Worm (Caenorhabditis elegans) whole organism, early embryonic: ENCODE results near the gene H39E23.3.

ENCODE experiments used
- B0310.2 ChIP-seq: sonication (generic microtip); optimal IDR thresholded peaks from 2 replicates; lab custom pipeline; 2016; ENCODE audit warnings: mild to moderate bottlenecking, missing genetic modification characterization, missing compliant biosample characterization
- F13C5.2 ChIP-seq: sonication (generic microtip); optimal IDR thresholded peaks from 2 replicates; lab custom pipeline; 2017; ENCODE audit warnings: mild to moderate bottlenecking, missing genetic modification characterization, inconsistent platforms, missing compliant biosample characterization
- aly-1 ChIP-seq: sonication (generic microtip); optimal IDR thresholded peaks from 2 replicates; lab custom pipeline; 2016; ENCODE audit warnings: missing genetic modification characterization, missing compliant biosample characterization
- ama-1 ChIP-seq: fragments of 150-350 bp; optimal IDR thresholded peaks from 2 replicates; lab custom pipeline; 2014
- ceh-13 ChIP-seq: fragments of 200-800 bp; sonication (Bioruptor generic); optimal IDR thresholded peaks from 2 replicates; lab custom pipeline; 2018; ENCODE audit warnings: mild to moderate bottlenecking, missing genetic modification characterization, missing compliant biosample characterization
- ceh-36 ChIP-seq: sonication (generic microtip); optimal IDR thresholded peaks from 2 replicates; lab custom pipeline; 2016; ENCODE audit warnings: missing genetic modification characterization, inconsistent platforms, missing compliant biosample characterization
- ets-7 ChIP-seq: sonication (generic microtip); optimal IDR thresholded peaks from 2 replicates; lab custom pipeline; 2016; ENCODE audit warnings: missing genotype, missing genetic modification characterization, missing compliant biosample characterization
- flt-1 ChIP-seq: fragments of 200-800 bp; sonication (Bioruptor generic); IDR thresholded peaks from 2 replicates; pipeline ENCODE4 v1.3.6; 2022; ENCODE audit warnings: missing genetic modification characterization, missing compliant biosample characterization
- hmbx-1 ChIP-seq: sonication (generic microtip); optimal IDR thresholded peaks from 2 replicates; lab custom pipeline; 2016; ENCODE audit warnings: mild to moderate bottlenecking, missing genetic modification characterization, missing compliant biosample characterization
- hmg-4 ChIP-seq: fragments of 200-800 bp; sonication (Bioruptor generic); optimal IDR thresholded peaks from 2 replicates; lab custom pipeline; 2018; ENCODE audit warnings: mild to moderate bottlenecking, missing genetic modification characterization, missing compliant biosample characterization
- hnd-1 ChIP-seq: sonication (generic microtip); optimal IDR thresholded peaks from 2 replicates; lab custom pipeline; 2016; ENCODE audit warnings: missing genetic modification characterization, missing compliant biosample characterization
- pes-1 ChIP-seq: fragments of 200-800 bp; sonication (Bioruptor generic); IDR thresholded peaks from 2 replicates; pipeline ENCODE4 v1.3.6; 2022; ENCODE audit warnings: missing genetic modification reagents, missing genetic modification characterization, missing compliant biosample characterization
- scrt-1 ChIP-seq: fragments of 200-800 bp; sonication (Bioruptor generic); IDR thresholded peaks from 2 replicates; pipeline ENCODE4 v1.3.6; 2022; ENCODE audit warnings: missing genetic modification characterization, missing compliant biosample characterization
- sea-1 ChIP-seq: fragments of 200-800 bp; sonication (Bioruptor generic); conservative IDR thresholded peaks from 2 replicates; pipeline ENCODE4 v1.3.6; 2022; ENCODE audit warnings: missing genetic modification characterization, missing compliant biosample characterization
- tbx-11 ChIP-seq: fragments of 200-800 bp; sonication (Bioruptor generic); IDR thresholded peaks from 2 replicates; pipeline ENCODE4 v1.3.6; 2022; ENCODE audit warnings: missing genetic modification characterization, missing compliant biosample characterization
- tbx-37 ChIP-seq: fragments of 200-800 bp; sonication (Bioruptor generic); conservative IDR thresholded peaks from 2 replicates; pipeline ENCODE4 v1.3.6; 2022; ENCODE audit warnings: missing genetic modification reagents, missing genetic modification characterization, missing compliant biosample characterization
- tra-4 ChIP-seq: sonication (generic microtip); optimal IDR thresholded peaks from 2 replicates; lab custom pipeline; 2017; ENCODE audit warnings: missing genetic modification characterization, missing compliant biosample characterization

Gene H39E23.3

DNA sequence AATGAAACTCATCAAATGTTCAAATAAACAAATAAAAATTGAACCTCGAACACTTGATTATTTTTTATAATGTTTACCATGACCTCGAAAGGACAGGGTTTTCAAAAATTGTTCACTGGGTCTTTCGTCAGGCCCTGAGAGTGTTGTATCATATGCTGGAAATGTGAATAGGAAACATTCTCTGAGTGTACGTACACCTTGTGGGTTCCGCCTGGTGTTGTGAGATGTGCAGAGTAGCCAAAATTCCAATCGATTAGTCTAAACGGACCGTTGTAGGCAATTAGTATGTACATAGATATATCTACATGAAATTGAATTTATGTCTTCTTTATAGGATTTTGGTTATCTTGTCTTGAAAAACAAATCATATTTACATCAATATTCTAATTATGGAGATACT is 13.1 kb upstream of the H39E23.3 start:
- TF ChIP-seq ama-1 (lab: Kevin White, UChicago): no peak
- TF ChIP-seq ets-7 (tag; lab: Kevin White, UChicago): no peak
- no peak for TF ChIP-seq pes-1 (GFP tag; lab: Robert Waterston, UW)
- no peak for TF ChIP-seq F13C5.2 (tag; lab: Kevin White, UChicago)
- TF ChIP-seq scrt-1 (GFP tag; lab: Robert Waterston, UW): no peak
- TF ChIP-seq aly-1 (tag; lab: Kevin White, UChicago): no peak
- no peak for TF ChIP-seq tbx-37
- no peak for TF ChIP-seq hnd-1 (tag; lab: Kevin White, UChicago)
- no peak for TF ChIP-seq tra-4 (tag; lab: Kevin White, UChicago)
- no peak for TF ChIP-seq flt-1 (GFP tag; lab: Robert Waterston, UW)
- TF ChIP-seq sea-1 (GFP tag; lab: Robert Waterston, UW): no peak

DNA sequence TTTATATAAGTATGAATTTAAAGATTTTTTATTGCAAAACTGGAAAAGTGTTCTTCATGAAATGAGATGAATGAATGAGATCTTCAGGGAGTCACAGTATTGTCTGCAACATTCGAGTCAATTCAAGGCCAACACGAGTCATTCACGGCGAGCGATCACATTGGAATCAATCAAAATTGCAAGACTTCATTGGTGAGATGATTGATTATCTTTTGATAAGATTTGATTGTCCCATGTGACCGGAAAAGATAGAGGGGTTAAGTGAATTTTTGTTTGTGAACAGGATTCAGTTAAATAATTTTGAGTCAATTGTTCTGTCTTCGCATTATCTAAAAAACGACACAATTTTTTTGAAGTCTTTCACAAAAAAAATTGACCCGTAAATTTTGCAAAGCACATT is 12.7 kb upstream of the H39E23.3 start:
- TF ChIP-seq tra-4 (tag; lab: Kevin White, UChicago) (no peak), ceh-36 (tag; lab: Kevin White, UChicago) (no peak), pes-1 (GFP tag; lab: Robert Waterston, UW) (no peak), flt-1 (GFP tag; lab: Robert Waterston, UW) (no peak), aly-1 (tag; lab: Kevin White, UChicago) (no peak), ets-7 (tag; lab: Kevin White, UChicago) (no peak), tbx-37 (no peak)

DNA sequence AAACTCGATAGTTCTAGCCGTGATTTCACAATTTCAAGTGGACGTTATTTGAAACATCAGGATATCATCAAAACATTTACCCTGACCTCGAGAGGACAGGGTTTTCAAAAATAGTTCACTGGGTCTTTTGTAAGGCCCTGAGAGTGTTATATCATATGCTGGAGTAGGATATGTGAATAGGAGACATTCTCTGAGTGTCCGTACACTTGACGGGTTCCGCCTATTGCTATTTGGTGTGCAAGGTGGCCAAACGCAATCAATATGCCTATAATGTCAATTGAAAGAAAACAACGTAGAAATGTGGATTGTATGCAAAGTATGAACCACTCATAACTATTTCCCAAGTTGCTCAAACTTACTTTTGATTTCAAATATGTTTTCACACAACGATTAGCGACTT is 10.3 kb upstream of the H39E23.3 start:
- TF ChIP-seq ama-1 (lab: Kevin White, UChicago) (no peak), ceh-13 (GFP tag; lab: Kevin White, UChicago) (no peak), F13C5.2 (tag; lab: Kevin White, UChicago) (no peak), aly-1 (tag; lab: Kevin White, UChicago) (no peak), ets-7 (tag; lab: Kevin White, UChicago) (no peak), scrt-1 (GFP tag; lab: Robert Waterston, UW) (no peak), flt-1 (GFP tag; lab: Robert Waterston, UW) (no peak), pes-1 (GFP tag; lab: Robert Waterston, UW) (no peak), hmg-4 (GFP tag; lab: Kevin White, UChicago) (no peak), B0310.2 (tag; lab: Kevin White, UChicago) (no peak), hnd-1 (tag; lab: Kevin White, UChicago) (no peak), sea-1 (GFP tag; lab: Robert Waterston, UW) (no peak)

DNA sequence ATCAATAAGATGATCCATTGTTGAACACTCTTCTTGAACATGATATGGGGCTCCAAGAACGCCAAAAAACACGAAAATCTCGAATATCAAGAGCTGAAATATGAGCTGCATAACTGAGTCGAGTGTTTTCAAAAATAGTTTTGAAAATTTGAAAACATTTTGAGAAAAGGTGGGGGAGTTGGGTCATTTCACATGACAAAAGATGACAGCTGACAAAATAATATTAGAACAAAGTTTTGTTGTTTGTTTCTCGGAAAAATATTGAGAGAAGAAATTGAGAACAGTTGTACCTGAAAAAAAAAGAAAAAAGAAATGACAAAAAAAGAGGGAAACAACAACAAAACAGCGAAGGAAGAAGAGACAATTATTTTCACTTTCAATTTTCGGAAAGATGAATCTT is 9.1 kb upstream of the H39E23.3 start, which contains the start of the genes D1086.2 and D1086.1:
Gene D1086.2 (minus strand): TSS at position 150 of the 400 bp plus-strand sequence.
Gene D1086.1 (plus strand): TSS at position 340 of the 400 bp plus-strand sequence.
- TF ChIP-seq F13C5.2 (tag; lab: Kevin White, UChicago) (no peak), hmbx-1 (tag; lab: Kevin White, UChicago) (no peak), sea-1 (GFP tag; lab: Robert Waterston, UW) (no peak), ets-7 (tag; lab: Kevin White, UChicago) (no peak), hmg-4 (GFP tag; lab: Kevin White, UChicago) (no peak), flt-1 (GFP tag; lab: Robert Waterston, UW) (no peak), ama-1 (lab: Kevin White, UChicago) (no peak), tra-4 (tag; lab: Kevin White, UChicago) (no peak), tbx-11 (GFP tag; lab: Robert Waterston, UW) (no peak), scrt-1 (GFP tag; lab: Robert Waterston, UW) (no peak), hnd-1 (tag; lab: Kevin White, UChicago) (no peak)

DNA sequence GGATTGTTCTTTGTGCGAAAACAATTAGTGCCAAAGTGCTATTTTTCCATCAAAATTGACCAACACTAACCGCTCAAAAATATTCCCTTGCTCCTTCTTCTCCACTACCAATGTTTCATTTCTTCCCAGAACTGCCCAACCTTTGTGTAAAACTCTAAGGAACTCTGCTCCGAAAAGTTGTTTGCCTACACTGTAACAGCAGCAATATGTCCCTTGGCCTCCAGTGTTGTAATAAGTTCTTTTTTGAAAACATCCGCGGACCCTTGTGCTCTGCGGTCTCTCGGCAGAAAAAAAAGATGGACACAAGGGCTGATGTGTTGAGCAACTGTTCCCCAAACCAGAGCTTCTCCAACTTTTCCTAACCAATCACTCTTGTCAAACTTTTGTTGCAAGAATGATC is 6.7 kb upstream of the H39E23.3 start, which contains the start of gene D1086.12:
Gene D1086.12 (plus strand): TSS at position 301 of the 400 bp plus-strand sequence.
- TF ChIP-seq flt-1 (GFP tag; lab: Robert Waterston, UW): no peak

DNA sequence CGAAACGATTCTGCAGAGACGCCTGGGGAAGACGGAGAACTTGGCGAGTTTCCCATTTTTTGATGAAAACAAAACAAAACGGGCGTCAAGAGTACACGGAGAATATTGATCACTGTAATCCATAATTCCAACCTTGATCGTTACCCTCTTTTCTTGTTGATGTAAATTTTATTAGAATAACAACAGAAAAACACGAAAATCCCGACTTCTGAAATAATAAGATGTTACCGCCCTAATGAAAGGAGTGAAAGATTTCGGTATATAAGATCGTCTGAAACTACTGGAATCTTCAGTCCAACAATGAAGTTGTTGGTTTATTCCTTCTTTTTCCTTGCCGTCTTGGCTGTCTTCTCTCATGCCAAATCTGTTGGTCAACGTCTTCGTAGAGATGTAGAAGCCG is 3.6 kb upstream of the H39E23.3 start, which contains the start of gene D1086.9:
Gene D1086.9 (plus strand): TSS at position 301 of the 400 bp plus-strand sequence.
- TF ChIP-seq F13C5.2 (tag; lab: Kevin White, UChicago) (no peak), B0310.2 (tag; lab: Kevin White, UChicago) (no peak), ama-1 (lab: Kevin White, UChicago) (no peak), pes-1 (GFP tag; lab: Robert Waterston, UW) (no peak), aly-1 (tag; lab: Kevin White, UChicago) (no peak), flt-1 (GFP tag; lab: Robert Waterston, UW) (no peak)

DNA sequence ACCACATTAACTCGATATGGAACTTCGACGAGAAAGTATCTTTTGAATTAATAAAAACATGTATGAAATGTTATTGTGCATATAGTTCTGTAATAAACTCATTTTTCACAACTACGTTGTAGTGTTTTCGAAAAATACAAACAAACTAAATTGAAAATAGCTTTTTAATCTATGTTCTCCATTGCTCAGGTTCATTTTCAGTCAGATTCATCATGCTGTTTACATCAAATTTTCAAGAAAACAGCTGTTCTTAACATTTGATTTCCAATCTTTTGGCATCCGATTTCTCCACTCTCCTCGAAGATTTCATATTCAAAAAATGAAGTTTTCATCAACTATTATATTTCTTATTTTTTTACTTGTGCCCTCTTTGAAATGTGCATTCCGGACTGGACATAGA is 2.4 kb downstream of the H39E23.3 start, which contains the start of gene H39E23.2:
Gene H39E23.2 (plus strand): TSS at position 301 of the 400 bp plus-strand sequence.
- no peak for TF ChIP-seq hmbx-1 (tag; lab: Kevin White, UChicago)
- TF ChIP-seq ceh-36 (tag; lab: Kevin White, UChicago): no peak
- no peak for TF ChIP-seq flt-1 (GFP tag; lab: Robert Waterston, UW)
- TF ChIP-seq ama-1 (lab: Kevin White, UChicago): no peak
- no peak for TF ChIP-seq hnd-1 (tag; lab: Kevin White, UChicago)
- no peak for TF ChIP-seq aly-1 (tag; lab: Kevin White, UChicago)
- no peak for TF ChIP-seq B0310.2 (tag; lab: Kevin White, UChicago)
- no peak for TF ChIP-seq hmg-4 (GFP tag; lab: Kevin White, UChicago)
- TF ChIP-seq ets-7 (tag; lab: Kevin White, UChicago): no peak
- no peak for TF ChIP-seq ceh-13 (GFP tag; lab: Kevin White, UChicago)
- no peak for TF ChIP-seq tra-4 (tag; lab: Kevin White, UChicago)

DNA sequence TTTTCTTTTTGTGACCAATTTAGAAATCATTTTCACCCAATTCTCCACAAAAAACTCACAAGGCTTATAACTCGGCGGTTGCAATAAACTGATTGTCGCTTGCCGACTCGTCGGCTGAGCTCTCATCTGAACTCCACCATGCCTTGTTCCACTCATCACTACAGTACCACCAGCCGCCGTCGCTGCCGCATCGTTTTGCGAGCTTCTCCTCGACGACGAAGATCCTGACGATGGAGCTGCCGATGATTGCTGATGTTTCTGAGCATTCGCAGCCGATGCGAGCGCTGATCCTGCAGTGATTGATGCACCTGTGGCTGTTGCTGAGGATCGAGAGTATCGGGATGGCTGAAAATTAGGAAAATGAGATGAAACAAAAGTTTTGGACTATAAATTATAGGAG is 13.1 kb downstream of the H39E23.3 start:
- TF ChIP-seq hmbx-1 (tag; lab: Kevin White, UChicago): no peak
- no peak for TF ChIP-seq aly-1 (tag; lab: Kevin White, UChicago)
- no peak for TF ChIP-seq hmg-4 (GFP tag; lab: Kevin White, UChicago)
- TF ChIP-seq tbx-11 (GFP tag; lab: Robert Waterston, UW): no peak
- TF ChIP-seq ceh-13 (GFP tag; lab: Kevin White, UChicago): no peak
- no peak for TF ChIP-seq scrt-1 (GFP tag; lab: Robert Waterston, UW)
- no peak for TF ChIP-seq flt-1 (GFP tag; lab: Robert Waterston, UW)
- no peak for TF ChIP-seq B0310.2 (tag; lab: Kevin White, UChicago)
- TF ChIP-seq ama-1 (lab: Kevin White, UChicago): no peak
- TF ChIP-seq tbx-37: no peak
- no peak for TF ChIP-seq ceh-36 (tag; lab: Kevin White, UChicago)
